Fruit fly (Drosophila melanogaster) whole organism, prepupa: ENCODE results near the gene CG33303.

ENCODE experiments used
- Blimp-1 ChIP-seq: fragments of 200-800 bp; sonication (Bioruptor generic); optimal IDR thresholded peaks from 3 replicates; lab custom pipeline; 2017; ENCODE audit warnings: missing biosample characterization, missing genetic modification characterization, mild to moderate bottlenecking, moderate library complexity, missing genetic modification reagents
- CG10631 ChIP-seq: fragments of 200-800 bp; sonication (Bioruptor generic); optimal IDR thresholded peaks from 2 replicates; lab custom pipeline; 2016; ENCODE audit warnings: missing biosample characterization, missing genetic modification characterization
- CG10669 ChIP-seq: fragments of 200-800 bp; sonication (Bioruptor generic); optimal IDR thresholded peaks from 3 replicates; lab custom pipeline; 2018; ENCODE audit warnings: missing biosample characterization, mild to moderate bottlenecking, missing genetic modification characterization, moderate library complexity
- CG11762 ChIP-seq: fragments of 200-800 bp; sonication (Bioruptor generic); optimal IDR thresholded peaks from 3 replicates; lab custom pipeline; 2016; ENCODE audit warnings: missing biosample characterization, missing genetic modification characterization; ENCODE audit not compliant: insufficient read depth
- CG15336 ChIP-seq: fragments of 200-800 bp; sonication (Bioruptor generic); IDR thresholded peaks from 2 replicates; pipeline ENCODE4 v1.3.6; 2022; ENCODE audit warnings: missing biosample characterization, missing genetic modification characterization
- CG1621 ChIP-seq: fragments of 200-800 bp; sonication (Bioruptor generic); optimal IDR thresholded peaks from 3 replicates; lab custom pipeline; 2018; ENCODE audit warnings: missing biosample characterization, mild to moderate bottlenecking, missing genetic modification characterization
- CG16779 ChIP-seq: fragments of 200-800 bp; sonication (Bioruptor generic); optimal IDR thresholded peaks from 3 replicates; lab custom pipeline; 2017; ENCODE audit warnings: missing biosample characterization, mild to moderate bottlenecking, missing genetic modification characterization
- CG31627 ChIP-seq: fragments of 200-800 bp; sonication (Bioruptor generic); optimal IDR thresholded peaks from 3 replicates; lab custom pipeline; 2016; ENCODE audit warnings: missing biosample characterization, missing genetic modification characterization
- CG32006 ChIP-seq: fragments of 200-800 bp; sonication (Bioruptor generic); optimal IDR thresholded peaks from 3 replicates; lab custom pipeline; 2017; ENCODE audit warnings: missing biosample characterization, mild to moderate bottlenecking, missing genetic modification characterization
- CG34406 ChIP-seq: fragments of 200-800 bp; sonication (Bioruptor generic); optimal IDR thresholded peaks from 3 replicates; lab custom pipeline; 2016; ENCODE audit warnings: missing biosample characterization, missing genetic modification characterization
- CG3919 ChIP-seq: fragments of 200-800 bp; sonication (Bioruptor generic); optimal IDR thresholded peaks from 3 replicates; lab custom pipeline; 2016; ENCODE audit warnings: missing biosample characterization, missing genetic modification characterization
- CG4318 ChIP-seq: fragments of 200-800 bp; sonication (Bioruptor generic); optimal IDR thresholded peaks from 3 replicates; lab custom pipeline; 2017; ENCODE audit warnings: missing biosample characterization, mild to moderate bottlenecking, missing genetic modification characterization
- CG6163 ChIP-seq: fragments of 200-800 bp; sonication (Bioruptor generic); IDR thresholded peaks from 3 replicates; pipeline ENCODE4 v1.3.6; 2022; ENCODE audit warnings: missing biosample characterization, missing genetic modification characterization
- CG6276 ChIP-seq: fragments of 200-800 bp; sonication (Bioruptor generic); optimal IDR thresholded peaks from 2 replicates; lab custom pipeline; 2017; ENCODE audit warnings: missing biosample characterization, mild to moderate bottlenecking, missing genetic modification characterization
- CG6792 ChIP-seq: fragments of 200-800 bp; sonication (Bioruptor generic); optimal IDR thresholded peaks from 3 replicates; lab custom pipeline; 2016; ENCODE audit warnings: missing biosample characterization, missing genetic modification characterization
- CG6808 ChIP-seq: fragments of 200-800 bp; sonication (Bioruptor generic); optimal IDR thresholded peaks from 3 replicates; lab custom pipeline; 2017; ENCODE audit warnings: missing biosample characterization, missing genetic modification characterization, mild to moderate bottlenecking, moderate library complexity, missing genetic modification reagents
- CG7368 ChIP-seq: fragments of 200-800 bp; sonication (Bioruptor generic); optimal IDR thresholded peaks from 3 replicates; lab custom pipeline; 2016; ENCODE audit warnings: missing biosample characterization, missing genetic modification characterization
- CG8119 ChIP-seq: fragments of 200-800 bp; sonication (Bioruptor generic); IDR thresholded peaks from 3 replicates; pipeline ENCODE4 v1.3.6; 2022; ENCODE audit warnings: missing biosample characterization, missing genetic modification characterization
- CG8319 ChIP-seq: fragments of 200-800 bp; sonication (Bioruptor generic); optimal IDR thresholded peaks from 3 replicates; lab custom pipeline; 2016; ENCODE audit warnings: missing biosample characterization, missing genetic modification characterization
- CG8632 ChIP-seq: fragments of 200-800 bp; sonication (Bioruptor generic); optimal IDR thresholded peaks from 3 replicates; lab custom pipeline; 2016; ENCODE audit warnings: missing biosample characterization, missing genetic modification characterization
- CG9139 ChIP-seq: fragments of 200-800 bp; sonication (Bioruptor generic); optimal IDR thresholded peaks from 3 replicates; lab custom pipeline; 2017; ENCODE audit warnings: missing biosample characterization, mild to moderate bottlenecking, missing genetic modification characterization
- Eip75B ChIP-seq: fragments of 200-800 bp; sonication (Bioruptor generic); optimal IDR thresholded peaks from 3 replicates; lab custom pipeline; 2016; ENCODE audit warnings: missing biosample characterization, missing genetic modification characterization
- Eip78C ChIP-seq: fragments of 200-800 bp; sonication (Bioruptor generic); peaks from one replicate; lab custom pipeline; 2016; ENCODE audit warnings: missing biosample characterization, missing genetic modification characterization
- Eip93F ChIP-seq: fragments of 200-800 bp; sonication (Bioruptor generic); optimal IDR thresholded peaks from 2 replicates; lab custom pipeline; 2016; ENCODE audit warnings: missing biosample characterization, mild to moderate bottlenecking, missing genetic modification characterization
- Ets21C ChIP-seq: fragments of 200-800 bp; sonication (Bioruptor generic); optimal IDR thresholded peaks from 3 replicates; lab custom pipeline; 2016; ENCODE audit warnings: missing biosample characterization, missing genetic modification characterization
- Ets96B ChIP-seq: fragments of 200-800 bp; optimal IDR thresholded peaks from 2 replicates; lab custom pipeline; 2019; ENCODE audit warnings: missing biosample characterization, mild to moderate bottlenecking, missing genetic modification characterization, moderate library complexity
- Gug ChIP-seq: fragments of 200-800 bp; sonication (Bioruptor generic); IDR thresholded peaks from 2 replicates; pipeline ENCODE4 v1.3.6; 2022; ENCODE audit warnings: missing biosample characterization, missing genetic modification characterization
- Hr38 ChIP-seq: sonication (Bioruptor generic); optimal IDR thresholded peaks from 2 replicates; lab custom pipeline; 2016; ENCODE audit warnings: missing biosample characterization, missing genetic modification characterization
- Hr39 ChIP-seq: fragments of 200-800 bp; sonication (Bioruptor generic); optimal IDR thresholded peaks from 2 replicates; lab custom pipeline; 2016; ENCODE audit warnings: missing biosample characterization, missing genetic modification characterization
- Hr4 ChIP-seq: fragments of 200-800 bp; sonication (Bioruptor generic); optimal IDR thresholded peaks from 3 replicates; lab custom pipeline; 2016; ENCODE audit warnings: missing biosample characterization, missing genetic modification characterization
- Lpt ChIP-seq: fragments of 200-800 bp; sonication (Bioruptor generic); optimal IDR thresholded peaks from 3 replicates; lab custom pipeline; 2016; ENCODE audit warnings: missing biosample characterization, missing genetic modification characterization
- Met ChIP-seq: fragments of 200-800 bp; sonication (Bioruptor generic); optimal IDR thresholded peaks from 3 replicates; lab custom pipeline; 2016; ENCODE audit warnings: missing biosample characterization, missing genetic modification characterization
- Smox ChIP-seq: fragments of 200-800 bp; sonication (Bioruptor generic); optimal IDR thresholded peaks from 3 replicates; lab custom pipeline; 2016; ENCODE audit warnings: missing biosample characterization, missing genetic modification characterization
- Sox102F ChIP-seq: fragments of 200-800 bp; sonication (Bioruptor generic); optimal IDR thresholded peaks from 2 replicates; lab custom pipeline; 2016; ENCODE audit warnings: missing biosample characterization, mild to moderate bottlenecking, missing genetic modification characterization
- Sox14 ChIP-seq: fragments of 200-800 bp; sonication (Bioruptor generic); optimal IDR thresholded peaks from 3 replicates; lab custom pipeline; 2016; ENCODE audit warnings: missing biosample characterization, missing genetic modification characterization
- Sox15 ChIP-seq: fragments of 200-800 bp; sonication (Bioruptor generic); optimal IDR thresholded peaks from 3 replicates; lab custom pipeline; 2016; ENCODE audit warnings: missing biosample characterization, missing genetic modification characterization
- cyc ChIP-seq: fragments of 200-800 bp; sonication (Bioruptor generic); optimal IDR thresholded peaks from 3 replicates; lab custom pipeline; 2016; ENCODE audit warnings: missing biosample characterization, missing genetic modification characterization
- dac ChIP-seq: fragments of 200-800 bp; sonication (Bioruptor generic); optimal IDR thresholded peaks from 2 replicates; lab custom pipeline; 2017; ENCODE audit warnings: missing biosample characterization, mild to moderate bottlenecking, missing genetic modification characterization
- eg ChIP-seq: fragments of 200-800 bp; sonication (Bioruptor generic); IDR thresholded peaks from 3 replicates; pipeline ENCODE4 v1.3.6; 2022; ENCODE audit warnings: missing biosample characterization, missing genetic modification characterization
- fd85E ChIP-seq: fragments of 200-800 bp; sonication (Bioruptor generic); optimal IDR thresholded peaks from 3 replicates; lab custom pipeline; 2016; ENCODE audit warnings: missing biosample characterization, missing genetic modification characterization
- fkh ChIP-seq: fragments of 200-800 bp; sonication (Bioruptor generic); optimal IDR thresholded peaks from 3 replicates; lab custom pipeline; 2017; ENCODE audit warnings: missing biosample characterization, mild to moderate bottlenecking, missing genetic modification characterization, moderate library complexity
- lz ChIP-seq: fragments of 200-800 bp; sonication (Bioruptor generic); optimal IDR thresholded peaks from 3 replicates; lab custom pipeline; 2016; ENCODE audit warnings: missing biosample characterization, missing genetic modification characterization
- net ChIP-seq: fragments of 200-800 bp; sonication (Bioruptor generic); optimal IDR thresholded peaks from 3 replicates; lab custom pipeline; 2016; ENCODE audit warnings: missing biosample characterization, missing genetic modification characterization
- salr ChIP-seq, 2 experiments: fragments of 200-800 bp; sonication (Bioruptor generic); optimal IDR thresholded peaks; 3 replicates each; lab custom pipeline; 2016 to 2018; ENCODE audit warnings: missing biosample characterization in 2 of 2, missing genetic modification characterization in 2 of 2, mild to moderate bottlenecking in 1 of 2
- ss ChIP-seq, 2 experiments: fragments of 200-800 bp; sonication (Bioruptor generic); optimal IDR thresholded peaks; 2 replicates in 1 of 2; 3 replicates in 1 of 2; lab custom pipeline; 2017 to 2018; ENCODE audit warnings: mild to moderate bottlenecking in 2 of 2, missing biosample characterization in 2 of 2, missing genetic modification characterization in 2 of 2, moderate library complexity in 1 of 2
- svp ChIP-seq: fragments of 200-800 bp; sonication (Bioruptor generic); peaks from one replicate; lab custom pipeline; 2016; ENCODE audit warnings: missing biosample characterization, missing genetic modification characterization
- topi ChIP-seq: fragments of 200-800 bp; sonication (Bioruptor generic); optimal IDR thresholded peaks from 3 replicates; lab custom pipeline; 2016; ENCODE audit warnings: missing biosample characterization, missing genetic modification characterization
- vri ChIP-seq: fragments of 200-800 bp; sonication (Bioruptor generic); optimal IDR thresholded peaks from 3 replicates; lab custom pipeline; 2016; ENCODE audit warnings: missing biosample characterization, mild to moderate bottlenecking, missing genetic modification characterization

Gene CG33303

DNA sequence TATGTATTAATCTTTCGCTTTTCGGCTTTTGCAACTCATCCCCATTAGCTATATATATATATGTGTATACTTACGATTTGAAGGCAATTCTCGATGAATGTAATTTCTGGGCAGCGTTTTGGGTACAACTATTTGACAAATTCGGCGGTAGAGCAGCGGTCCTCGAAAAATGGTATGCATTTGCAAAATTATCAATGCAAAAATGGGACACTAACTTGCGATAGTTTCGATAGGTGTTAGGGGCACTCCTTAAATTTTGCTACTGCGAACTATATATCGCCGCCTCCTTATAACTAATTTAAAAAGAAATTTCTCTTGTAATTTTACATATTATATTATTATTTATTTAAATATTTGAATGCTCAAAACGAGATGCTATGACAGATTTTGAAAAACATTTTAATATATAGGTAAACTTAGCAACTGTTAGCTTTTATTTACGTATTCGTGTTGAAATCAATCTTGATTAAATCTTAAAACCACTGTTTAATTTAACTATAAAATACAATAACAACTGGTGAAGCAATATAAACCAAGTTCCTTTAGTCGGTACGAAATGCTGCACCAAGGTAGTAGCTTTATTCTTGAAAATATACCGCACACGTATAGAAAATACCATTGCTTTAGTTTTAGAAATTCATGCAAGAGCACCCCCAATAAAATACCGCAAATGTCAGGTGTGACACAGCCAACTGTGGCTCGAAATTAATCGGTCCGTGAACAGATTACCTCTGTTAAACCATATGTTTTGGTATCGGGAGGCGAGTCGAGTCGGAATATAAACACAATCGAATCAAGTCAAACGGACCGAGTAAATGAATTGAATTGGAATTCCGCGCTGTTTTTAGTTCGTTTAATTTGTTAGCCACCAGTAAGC, 37.9 kb upstream of the CG33303 start, which contains the start of the genes CG5355 and Klp31E (continued):
- peak; percentile 65 for TF ChIP-seq Sox15 (GFP tag; lab: Kevin White, UChicago)
- peak; percentile 59 for TF ChIP-seq lz (GFP tag; lab: Kevin White, UChicago)
- TF ChIP-seq CG31627 = peak; percentile 63
- no peak for TF ChIP-seq CG8119 (GFP tag; lab: Robert Waterston, UW)
- TF ChIP-seq Eip93F = peak; percentile 52
- TF ChIP-seq Eip75B (GFP tag; lab: Kevin White, UChicago) = no peak
- no peak for TF ChIP-seq svp (GFP tag; lab: Kevin White, UChicago)
- no peak for TF ChIP-seq Hr4 (GFP tag; lab: Kevin White, UChicago)
- peak; percentile 42 for TF ChIP-seq CG6792
- peak; percentile 87 for TF ChIP-seq Eip78C

DNA sequence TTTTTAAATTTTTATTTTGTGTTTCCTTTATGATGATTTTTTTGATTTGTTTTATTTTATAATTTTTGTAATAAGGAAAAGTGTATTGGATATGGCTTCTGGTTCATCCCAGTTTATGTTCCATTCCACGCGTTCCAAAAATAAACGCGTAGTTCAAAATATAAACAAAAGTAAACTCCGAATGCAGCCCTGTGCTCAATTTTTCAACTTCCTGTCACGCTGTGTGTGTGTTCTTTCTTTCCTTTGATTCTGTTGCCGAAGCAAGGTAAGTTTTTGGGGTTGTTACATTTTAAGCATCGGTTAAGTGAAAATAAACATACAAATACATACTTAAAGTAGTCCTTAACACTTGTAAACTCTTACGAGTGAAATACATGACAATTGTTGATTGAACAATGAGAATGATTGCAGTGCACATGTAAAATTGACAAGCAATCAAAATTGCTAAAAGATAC, 32.6 kb upstream of the CG33303 start, which contains the start of the genes Ip259 and RpS27A:
Gene Ip259 (plus strand): TSS at position 231 of the 455 bp plus-strand sequence.
Gene RpS27A (plus strand): TSS at position 231 of the 455 bp plus-strand sequence.
- TF ChIP-seq Ets21C (GFP tag; lab: Kevin White, UChicago) = peak; percentile 6
- peak; percentile 47 for TF ChIP-seq Sox15 (GFP tag; lab: Kevin White, UChicago)
- no peak for TF ChIP-seq CG16779 (tag; lab: Kevin White, UChicago)
- no peak for TF ChIP-seq CG32006
- no peak for TF ChIP-seq vri (GFP tag; lab: Kevin White, UChicago)
- TF ChIP-seq CG7368 (GFP tag; lab: Kevin White, UChicago) = no peak
- peak; percentile 27 for TF ChIP-seq CG11762 (GFP tag; lab: Kevin White, UChicago)
- TF ChIP-seq Sox14 (GFP tag; lab: Kevin White, UChicago) = no peak
- peak; percentile 71 for TF ChIP-seq topi (GFP tag; lab: Kevin White, UChicago)
- no peak for TF ChIP-seq Hr38 (GFP tag; lab: Kevin White, UChicago)
- peak; percentile 2 for TF ChIP-seq Hr4 (GFP tag; lab: Kevin White, UChicago)
- TF ChIP-seq net (GFP tag; lab: Kevin White, UChicago) = no peak
- peak; percentile 39 for TF ChIP-seq dac (GFP tag; lab: Kevin White, UChicago)
- no peak for TF ChIP-seq Hr39 (GFP tag; lab: Kevin White, UChicago)
- no peak for TF ChIP-seq eg
- no peak for TF ChIP-seq CG6276 (GFP tag; lab: Kevin White, UChicago)
- TF ChIP-seq Ets96B (tag; lab: Kevin White, UChicago) = peak; percentile 37
- TF ChIP-seq CG34406 (GFP tag; lab: Kevin White, UChicago) = peak; percentile 67
- TF ChIP-seq CG6808 = no peak
- peak; percentile 76 for TF ChIP-seq cyc (GFP tag; lab: Kevin White, UChicago)
- TF ChIP-seq svp (GFP tag; lab: Kevin White, UChicago) = no peak
- TF ChIP-seq lz (GFP tag; lab: Kevin White, UChicago) = peak; percentile 80
- no peak for TF ChIP-seq CG3919 (GFP tag; lab: Kevin White, UChicago)
- peak in 1 of 2 experiments; percentile 88 for TF ChIP-seq salr (GFP tag; optimal IDR thresholded peaks at IDR 0.05; lab: Kevin White, UChicago)
- TF ChIP-seq Blimp-1 (GFP tag; lab: Kevin White, UChicago) = peak; percentile 61
- 0 out of 2 replicates have a peak, but pooled peaks have one; percentile 19 for TF ChIP-seq Gug (GFP tag; lab: Robert Waterston, UW)
- no peak for TF ChIP-seq CG10631 (GFP tag; lab: Kevin White, UChicago)
- TF ChIP-seq fkh (GFP tag; lab: Kevin White, UChicago) = peak; percentile 59
- TF ChIP-seq CG6792 = peak; percentile 59
- TF ChIP-seq CG1621 (tag; lab: Kevin White, UChicago) = no peak
- no peak for TF ChIP-seq Lpt (GFP tag; lab: Kevin White, UChicago)
- no peak for TF ChIP-seq Smox (GFP tag; lab: Kevin White, UChicago)
- peak; percentile 61 for TF ChIP-seq CG9139 (GFP tag; lab: Kevin White, UChicago)
- TF ChIP-seq fd85E = peak; percentile 63
- no peak for TF ChIP-seq Sox102F (GFP tag; lab: Kevin White, UChicago)
- no peak for TF ChIP-seq Met (GFP tag; lab: Kevin White, UChicago)
- peak; percentile 32 for TF ChIP-seq CG8632 (GFP tag; lab: Kevin White, UChicago)
- TF ChIP-seq CG4318 (GFP tag; lab: Kevin White, UChicago) = no peak
- peak; percentile 60 for TF ChIP-seq CG8319 (GFP tag; lab: Kevin White, UChicago)
- TF ChIP-seq CG10669 (GFP tag; lab: Kevin White, UChicago) = peak; percentile 62
- TF ChIP-seq Eip93F = peak; percentile 21
- TF ChIP-seq CG6163 (GFP tag; lab: Robert Waterston, UW) = no peak
- peak in 1 of 2 experiments; percentile 77 for TF ChIP-seq ss (GFP tag; optimal IDR thresholded peaks at IDR 0.05; lab: Kevin White, UChicago)
- no peak for TF ChIP-seq CG15336
